Fruit fly (Drosophila melanogaster) whole organism, prepupa: ENCODE results near the gene 2mit.

ENCODE experiments used
- CG8632 ChIP-seq: fragments of 200-800 bp; sonication (Bioruptor generic); optimal IDR thresholded peaks from 3 replicates; lab custom pipeline; 2016; ENCODE audit warnings: missing biosample characterization, missing genetic modification characterization
- Lpt ChIP-seq: fragments of 200-800 bp; sonication (Bioruptor generic); optimal IDR thresholded peaks from 3 replicates; lab custom pipeline; 2016; ENCODE audit warnings: missing biosample characterization, missing genetic modification characterization
- eg ChIP-seq: fragments of 200-800 bp; sonication (Bioruptor generic); IDR thresholded peaks from 3 replicates; pipeline ENCODE4 v1.3.6; 2022; ENCODE audit warnings: missing biosample characterization, missing genetic modification characterization
- vri ChIP-seq: fragments of 200-800 bp; sonication (Bioruptor generic); optimal IDR thresholded peaks from 3 replicates; lab custom pipeline; 2016; ENCODE audit warnings: missing biosample characterization, mild to moderate bottlenecking, missing genetic modification characterization

dm6 chr3R:13073174-13073573 lies 82.3 kb downstream of the 2mit start:
- TF ChIP-seq eg (no peak), vri (no peak), CG8632 (GFP tag; lab: Kevin White, UChicago) (no peak), Lpt (GFP tag; lab: Kevin White, UChicago) (no peak)
